Fruit fly (Drosophila melanogaster): ENCODE results near the gene CG5421.

CG5421 gene

dm6 chr2L:12478494-12478893 lies 30.6 kb upstream of the CG5421 start:
- TF ChIP-seq cad (GFP tag; optimal IDR thresholded peaks at IDR 0.05) (peak; percentile 75), CG11085 (GFP tag; IDR thresholded peaks at IDR 0.05) (no peak), tll (GFP tag; optimal IDR thresholded peaks at IDR 0.05) (peak in 1 of 2 experiments; percentile 91), CG15479 (GFP tag; optimal IDR thresholded peaks at IDR 0.05) (peak; percentile 22), gsb-n (tag; optimal IDR thresholded peaks at IDR 0.05) (no peak), Blimp-1 (GFP tag; optimal IDR thresholded peaks at IDR 0.05) (peak; percentile 20), sens (GFP tag) (peak; percentile 46)

- TF ChIP-seq zen2 (GFP tag; IDR thresholded peaks at IDR 0.05; ENCODE audit: partially characterized antibody) (no peak), CG31224 (GFP tag; IDR thresholded peaks at IDR 0.05) (no peak), grn (GFP tag; optimal IDR thresholded peaks at IDR 0.05) (peak; percentile 75), dysf (GFP tag; IDR thresholded peaks at IDR 0.05) (no peak), exex (tag; optimal IDR thresholded peaks at IDR 0.05) (peak; percentile 69)
Measured at dm6 chr2L:12476115-12476514, 28.2 kb upstream of the CG5421 start.

- 0 out of 2 replicates have a peak, but pooled peaks have one; percentile 21 for TF ChIP-seq Xrp1 (GFP tag; IDR thresholded peaks at IDR 0.05)
- TF ChIP-seq mirr (GFP tag; optimal IDR thresholded peaks at IDR 0.05) = peak; percentile 76
- no peak for TF ChIP-seq pb (GFP tag; optimal IDR thresholded peaks at IDR 0.05)
- peak in 1 of 2 experiments; percentile 39 for TF ChIP-seq Pdp1 (GFP tag; optimal IDR thresholded peaks at IDR 0.05)
- peak; percentile 67 for TF ChIP-seq CG3281 (GFP tag; optimal IDR thresholded peaks at IDR 0.05)
- peak; percentile 39 for TF ChIP-seq CrebB (tag; optimal IDR thresholded peaks at IDR 0.05)
- no peak for TF ChIP-seq CG8765 (GFP tag; IDR thresholded peaks at IDR 0.05)
- TF ChIP-seq CG7839 (tag; optimal IDR thresholded peaks at IDR 0.05) = peak; percentile 26
- TF ChIP-seq CG4328 (GFP tag; optimal IDR thresholded peaks at IDR 0.05) = peak; percentile 25
- peak; percentile 59 for TF ChIP-seq HHEX (GFP tag; optimal IDR thresholded peaks at IDR 0.05)
- TF ChIP-seq MTF-1 (GFP tag; optimal IDR thresholded peaks at IDR 0.05; ENCODE audit: borderline replicate concordance) = peak; percentile 49
- no peak for TF ChIP-seq CG6854 (GFP tag; optimal IDR thresholded peaks at IDR 0.05)
- TF ChIP-seq zen2 (GFP tag; IDR thresholded peaks at IDR 0.05; ENCODE audit: partially characterized antibody) = no peak
- TF ChIP-seq CG12071 (GFP tag; optimal IDR thresholded peaks at IDR 0.05) = peak; percentile 68
- TF ChIP-seq Jarid2 (GFP tag; optimal IDR thresholded peaks at IDR 0.05) = peak; percentile 10
- TF ChIP-seq sna (GFP tag; IDR thresholded peaks at IDR 0.05; ENCODE audit: partially characterized antibody) = no peak
- TF ChIP-seq dm (GFP tag; optimal IDR thresholded peaks at IDR 0.05) = no peak
- TF ChIP-seq CG15696 (tag; optimal IDR thresholded peaks at IDR 0.05) = peak; percentile 7
- TF ChIP-seq CG1233 (GFP tag; optimal IDR thresholded peaks at IDR 0.05) = peak; percentile 15
- TF ChIP-seq vfl (GFP tag; optimal IDR thresholded peaks at IDR 0.05) = peak; percentile 19
- peak; percentile 95 for TF ChIP-seq sd (tag; optimal IDR thresholded peaks at IDR 0.05)
- peak; percentile 7 for TF ChIP-seq bcd (GFP tag; optimal IDR thresholded peaks at IDR 0.05)
- peak; percentile 56 for TF ChIP-seq Meics (GFP tag; optimal IDR thresholded peaks at IDR 0.05)
- peak; percentile 86 for TF ChIP-seq Med (GFP tag)
- TF ChIP-seq CG1832 (GFP tag; optimal IDR thresholded peaks at IDR 0.05) = no peak
- peak; percentile 4 for TF ChIP-seq CG11504 (tag; optimal IDR thresholded peaks at IDR 0.05)
- TF ChIP-seq CG31224 (GFP tag; IDR thresholded peaks at IDR 0.05) = peak; percentile 91
- peak; percentile 17 for TF ChIP-seq lilli (GFP tag; optimal IDR thresholded peaks at IDR 0.05)
- TF ChIP-seq Elba2 (GFP tag; optimal IDR thresholded peaks at IDR 0.05) = no peak
- TF ChIP-seq grau (tag; optimal IDR thresholded peaks at IDR 0.05) = peak; percentile 24
- TF ChIP-seq Hmr (GFP tag; optimal IDR thresholded peaks at IDR 0.05) = peak; percentile 82
- peak; percentile 9 for TF ChIP-seq Sox100B (GFP tag; optimal IDR thresholded peaks at IDR 0.05)
- TF ChIP-seq CG8281 (tag; optimal IDR thresholded peaks at IDR 0.05) = peak; percentile 23
- TF ChIP-seq nom (GFP tag; optimal IDR thresholded peaks at IDR 0.05) = peak; percentile 28
- TF ChIP-seq CG10147 (GFP tag; optimal IDR thresholded peaks at IDR 0.05) = peak; percentile 9
- TF ChIP-seq CG17385 (GFP tag; optimal IDR thresholded peaks at IDR 0.05) = peak; percentile 38
Measured at dm6 chr2L:12475308-12475707, 27.4 kb upstream of the CG5421 start.

All from whole organism, embryonic.